Worm (Caenorhabditis elegans) whole organism, L1 larva: Measurements from ENCODE around the gene Y57G11C.22.

Source experiments
- C16A3.4 ChIP-seq: fragments of 150-350 bp; optimal IDR thresholded peaks from 2 replicates; lab custom pipeline; 2014; ENCODE audit warnings: missing biosample characterization, missing genetic modification characterization
- C34B4.2 ChIP-seq: sonication (generic microtip); optimal IDR thresholded peaks from 2 replicates; lab custom pipeline; 2017; ENCODE audit warnings: mild to moderate bottlenecking, missing genetic modification characterization, missing compliant biosample characterization
- Y116A8C.19 ChIP-seq: sonication (generic microtip); optimal IDR thresholded peaks from 2 replicates; lab custom pipeline; 2016; ENCODE audit warnings: missing compliant biosample characterization, missing genetic modification characterization, borderline replicate concordance
- aly-2 ChIP-seq: fragments of 150-350 bp; optimal IDR thresholded peaks from 2 replicates; lab custom pipeline; 2014; ENCODE audit warnings: missing biosample characterization, missing genetic modification characterization
- ama-1 ChIP-seq: fragments of 150-350 bp; optimal IDR thresholded peaks from 2 replicates; lab custom pipeline; 2014
- ceh-63 ChIP-seq: fragments of 200-800 bp; sonication (Bioruptor generic); optimal IDR thresholded peaks from 2 replicates; lab custom pipeline; 2018; ENCODE audit warnings: mild to moderate bottlenecking, missing genetic modification characterization, missing compliant biosample characterization
- ceh-8 ChIP-seq: fragments of 200-800 bp; sonication (Bioruptor generic); optimal IDR thresholded peaks from 2 replicates; lab custom pipeline; 2018; ENCODE audit warnings: mild to moderate bottlenecking, missing genetic modification characterization, moderate library complexity, missing compliant biosample characterization
- ceh-88 ChIP-seq: fragments of 200-800 bp; sonication (Bioruptor generic); IDR thresholded peaks from 2 replicates; pipeline ENCODE4 v1.3.6; 2022; ENCODE audit warnings: missing genetic modification characterization, missing compliant biosample characterization
- dpl-1 ChIP-seq, 3 experiments: fragments of 150-350 bp in 2 of 3; sonication (generic microtip) in 1 of 3; optimal IDR thresholded peaks; 2 replicates each; lab custom pipeline; 2014 to 2017; ENCODE audit warnings: missing biosample characterization in 3 of 3, missing genetic modification characterization in 3 of 3, missing genetic modification reagents in 3 of 3
- dsc-1 ChIP-seq: sonication (generic microtip); optimal IDR thresholded peaks from 2 replicates; lab custom pipeline; 2016; ENCODE audit warnings: mild to moderate bottlenecking, missing genetic modification characterization, missing compliant biosample characterization
- efl-1 ChIP-seq, 4 experiments: fragments of 150-350 bp; optimal IDR thresholded peaks in 3 of 4; peaks in 1 of 4; 1 replicate in 1 of 4; 2 replicates in 3 of 4; lab custom pipeline; 2014; ENCODE audit warnings: missing biosample characterization in 2 of 4, missing genetic modification characterization in 2 of 4, missing genetic modification reagents in 2 of 4
- efl-3 ChIP-seq: fragments of 200-800 bp; sonication (Bioruptor generic); optimal IDR thresholded peaks from 2 replicates; lab custom pipeline; 2018; ENCODE audit warnings: mild to moderate bottlenecking, missing genetic modification characterization, missing compliant biosample characterization
- egl-13 ChIP-seq: sonication (generic microtip); optimal IDR thresholded peaks from 2 replicates; lab custom pipeline; 2016; ENCODE audit warnings: missing genotype, missing genetic modification reagents, missing genetic modification characterization, missing compliant biosample characterization
- egl-27 ChIP-seq, 2 experiments: fragments of 150-350 bp in 1 of 2; sonication (generic microtip); optimal IDR thresholded peaks; 3 replicates each; lab custom pipeline; 2017 to 2018; ENCODE audit warnings: missing biosample characterization in 2 of 2, missing genetic modification characterization in 2 of 2, missing genetic modification reagents in 2 of 2
- elt-2 ChIP-seq: sonication (generic microtip); optimal IDR thresholded peaks from 2 replicates; lab custom pipeline; 2016; ENCODE audit warnings: missing genetic modification characterization, mild to moderate bottlenecking, inconsistent platforms, missing compliant biosample characterization, missing genetic modification reagents
- elt-3 ChIP-seq, 6 experiments: fragments of 150-350 bp in 1 of 6; sonication (generic microtip); optimal IDR thresholded peaks; 2 replicates each; lab custom pipeline; 2017 to 2018; ENCODE audit warnings: missing biosample characterization in 6 of 6, missing genetic modification characterization in 6 of 6, inconsistent platforms in 1 of 6
- ets-5 ChIP-seq: fragments of 200-800 bp; sonication (Bioruptor generic); IDR thresholded peaks from 2 replicates; pipeline ENCODE4 v1.3.6; 2022; ENCODE audit warnings: missing genetic modification characterization, missing compliant biosample characterization
- fkh-4 ChIP-seq: sonication (generic microtip); optimal IDR thresholded peaks from 2 replicates; lab custom pipeline; 2016; ENCODE audit warnings: missing compliant biosample characterization, missing genetic modification characterization, borderline replicate concordance
- fos-1 ChIP-seq: fragments of 150-350 bp; optimal IDR thresholded peaks from 2 replicates; lab custom pipeline; 2014; ENCODE audit warnings: missing biosample characterization, missing genetic modification characterization
- grh-1 ChIP-seq: fragments of 200-800 bp; sonication (Bioruptor generic); IDR thresholded peaks from 2 replicates; pipeline ENCODE4 v1.3.6; 2022; ENCODE audit warnings: missing genetic modification reagents, missing genetic modification characterization, missing compliant biosample characterization
- hpl-2 ChIP-seq: fragments of 150-350 bp; optimal IDR thresholded peaks from 2 replicates; lab custom pipeline; 2014; ENCODE audit warnings: missing biosample characterization, missing genetic modification reagents, missing genetic modification characterization
- irx-1 ChIP-seq: sonication (generic microtip); optimal IDR thresholded peaks from 2 replicates; lab custom pipeline; 2016; ENCODE audit warnings: missing genetic modification characterization, missing compliant biosample characterization
- isw-1 ChIP-seq: fragments of 200-800 bp; sonication (Bioruptor generic); IDR thresholded peaks from 2 replicates; pipeline ENCODE4 v1.3.6; 2022; ENCODE audit warnings: missing genetic modification characterization, missing compliant biosample characterization
- lin-13 ChIP-seq: fragments of 150-350 bp; optimal IDR thresholded peaks from 2 replicates; lab custom pipeline; 2014; ENCODE audit warnings: missing biosample characterization, missing genetic modification reagents, missing genetic modification characterization
- lin-35 ChIP-seq, 2 experiments: fragments of 150-350 bp; optimal IDR thresholded peaks; 2 replicates each; lab custom pipeline; 2014; ENCODE audit warnings: missing biosample characterization in 2 of 2, missing genetic modification characterization in 2 of 2, missing genetic modification reagents in 2 of 2
- lsy-2 ChIP-seq, 2 experiments: fragments of 150-350 bp; optimal IDR thresholded peaks; 2 replicates each; lab custom pipeline; 2014; ENCODE audit warnings: missing biosample characterization in 2 of 2, missing genetic modification characterization in 2 of 2
- mdl-1 ChIP-seq, 2 experiments: fragments of 150-350 bp; optimal IDR thresholded peaks; 2 replicates each; lab custom pipeline; 2014 to 2017; ENCODE audit warnings: missing biosample characterization in 2 of 2, missing genetic modification characterization in 2 of 2, inconsistent platforms in 1 of 2
- mef-2 ChIP-seq: fragments of 150-350 bp; optimal IDR thresholded peaks from 2 replicates; lab custom pipeline; 2014; ENCODE audit warnings: missing biosample characterization, missing genetic modification characterization
- nhr-11 ChIP-seq: fragments of 150-350 bp; optimal IDR thresholded peaks from 2 replicates; lab custom pipeline; 2014; ENCODE audit warnings: missing biosample characterization, missing genetic modification characterization
- nhr-12 ChIP-seq: sonication (generic microtip); optimal IDR thresholded peaks from 2 replicates; lab custom pipeline; 2017; ENCODE audit warnings: missing biosample characterization, missing genetic modification characterization
- nhr-20 ChIP-seq: sonication (generic microtip); optimal IDR thresholded peaks from 2 replicates; lab custom pipeline; 2016; ENCODE audit warnings: mild to moderate bottlenecking, missing genetic modification characterization, missing compliant biosample characterization
- nhr-237 ChIP-seq: fragments of 150-350 bp; optimal IDR thresholded peaks from 2 replicates; lab custom pipeline; 2014; ENCODE audit warnings: missing biosample characterization, missing genetic modification characterization
- nhr-71 ChIP-seq: sonication (generic microtip); optimal IDR thresholded peaks from 2 replicates; lab custom pipeline; 2016; ENCODE audit warnings: mild to moderate bottlenecking, missing genetic modification characterization, moderate library complexity, missing compliant biosample characterization
- nhr-84 ChIP-seq: sonication (generic microtip); optimal IDR thresholded peaks from 2 replicates; lab custom pipeline; 2017; ENCODE audit warnings: missing biosample characterization, missing genetic modification characterization
- nhr-85 ChIP-seq: sonication (generic microtip); peaks from one replicate; lab custom pipeline; 2016; ENCODE audit warnings: missing genetic modification characterization, inconsistent platforms, missing compliant biosample characterization
- nhr-90 ChIP-seq: sonication (generic microtip); optimal IDR thresholded peaks from 2 replicates; lab custom pipeline; 2016; ENCODE audit warnings: mild to moderate bottlenecking, missing genetic modification characterization, missing compliant biosample characterization; ENCODE audit not compliant: poor library complexity
- pag-3 ChIP-seq: sonication (generic microtip); optimal IDR thresholded peaks from 2 replicates; lab custom pipeline; 2017; ENCODE audit warnings: missing genetic modification characterization, mild to moderate bottlenecking, missing compliant biosample characterization, antibody characterized with exemption, borderline replicate concordance; ENCODE audit not compliant: insufficient read depth
- pax-3 ChIP-seq: fragments of 200-800 bp; sonication (Bioruptor generic); optimal IDR thresholded peaks from 2 replicates; lab custom pipeline; 2018; ENCODE audit warnings: mild to moderate bottlenecking, missing genetic modification characterization, moderate library complexity, missing compliant biosample characterization
- pqm-1 ChIP-seq: sonication (generic microtip); optimal IDR thresholded peaks from 3 replicates; lab custom pipeline; 2017; ENCODE audit warnings: missing biosample characterization, missing genetic modification characterization
- snpc-4 ChIP-seq: fragments of 150-350 bp; optimal IDR thresholded peaks from 2 replicates; lab custom pipeline; 2014; ENCODE audit warnings: missing biosample characterization, missing genetic modification characterization
- sox-4 ChIP-seq: sonication (generic microtip); optimal IDR thresholded peaks from 2 replicates; lab custom pipeline; 2016; ENCODE audit warnings: missing genetic modification characterization, missing compliant biosample characterization
- sup-37 ChIP-seq: fragments of 200-800 bp; sonication (Bioruptor generic); optimal IDR thresholded peaks from 2 replicates; lab custom pipeline; 2018; ENCODE audit warnings: mild to moderate bottlenecking, missing genetic modification characterization, missing compliant biosample characterization
- swsn-7 ChIP-seq: sonication (generic microtip); optimal IDR thresholded peaks from 2 replicates; lab custom pipeline; 2016; ENCODE audit warnings: missing genetic modification characterization, missing compliant biosample characterization
- unc-130 ChIP-seq: fragments of 150-350 bp; optimal IDR thresholded peaks from 2 replicates; lab custom pipeline; 2017; ENCODE audit warnings: missing biosample characterization, missing genetic modification characterization, inconsistent platforms
- unc-62 ChIP-seq: fragments of 150-350 bp; optimal IDR thresholded peaks from 2 replicates; lab custom pipeline; 2014; ENCODE audit warnings: missing biosample characterization, missing genetic modification reagents, missing genetic modification characterization
- unc-98 ChIP-seq: fragments of 200-800 bp; sonication (Bioruptor generic); IDR thresholded peaks from 2 replicates; pipeline ENCODE4 v1.3.6; 2022; ENCODE audit warnings: missing genetic modification characterization, missing compliant biosample characterization
- xbp-1 ChIP-seq: sonication (generic microtip); optimal IDR thresholded peaks from 2 replicates; lab custom pipeline; 2016; ENCODE audit warnings: missing genetic modification characterization, missing compliant biosample characterization
- ztf-11 ChIP-seq, 2 experiments: sonication (generic microtip); optimal IDR thresholded peaks; 2 replicates each; lab custom pipeline; 2016 to 2017; ENCODE audit warnings: missing genetic modification characterization in 2 of 2, missing biosample characterization in 1 of 2, missing compliant biosample characterization in 1 of 2
- ztf-4 ChIP-seq: fragments of 150-350 bp; optimal IDR thresholded peaks from 2 replicates; lab custom pipeline; 2014; ENCODE audit warnings: missing biosample characterization, missing genetic modification characterization

The Y57G11C.22 gene

DNA sequence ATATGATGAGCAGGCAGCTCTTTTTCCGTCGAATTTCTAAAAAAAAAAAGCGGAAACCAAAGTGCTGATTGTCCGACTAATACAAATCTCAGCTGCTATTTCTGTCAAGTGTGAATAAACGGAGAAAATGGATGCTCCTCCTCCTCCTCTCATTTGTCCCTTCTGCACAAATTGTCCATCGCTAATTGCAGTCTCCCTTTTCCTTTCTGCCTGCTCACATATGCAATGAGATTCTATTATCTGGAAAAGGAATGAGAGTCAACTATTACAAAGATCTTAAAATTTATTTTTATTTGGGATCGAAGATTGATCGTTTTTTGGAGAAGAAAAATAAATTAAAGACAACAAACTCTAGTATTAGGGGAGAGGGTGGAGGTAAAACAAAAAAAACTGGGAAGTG lies 14.7 kb upstream of the Y57G11C.22 start:
- peak; percentile 45 for TF ChIP-seq nhr-90 (tag; lab: Kevin White, UChicago)
- no peak for TF ChIP-seq pag-3 (tag; lab: Kevin White, UChicago)
- TF ChIP-seq mdl-1 (tag; optimal IDR thresholded peaks at IDR 0.05; lab: Kevin White, UChicago) = no peak
- TF ChIP-seq elt-3 (tag; optimal IDR thresholded peaks at IDR 0.05; lab: Kevin White, UChicago) = peak in 1 of 6 experiments; percentile 2
- no peak for TF ChIP-seq nhr-11 (tag; lab: Kevin White, UChicago)
- no peak for TF ChIP-seq unc-62 (GFP tag; lab: Kevin White, UChicago)
- no peak for TF ChIP-seq sup-37 (GFP tag; lab: Kevin White, UChicago)
- TF ChIP-seq ceh-88 (GFP tag; lab: Robert Waterston, UW) = no peak
- TF ChIP-seq efl-3 = no peak
- TF ChIP-seq dsc-1 (tag; lab: Kevin White, UChicago) = no peak
- TF ChIP-seq nhr-71 (tag; lab: Kevin White, UChicago) = peak; percentile 38
- TF ChIP-seq xbp-1 = no peak
- no peak for TF ChIP-seq unc-130 (tag; lab: Kevin White, UChicago)
- TF ChIP-seq lin-13 (GFP tag; lab: Kevin White, UChicago) = no peak
- TF ChIP-seq pax-3 (tag; lab: Kevin White, UChicago) = no peak
- peak; percentile 18 to 25 for TF ChIP-seq lsy-2 (tag; optimal IDR thresholded peaks at IDR 0.05; lab: Kevin White, UChicago)
- TF ChIP-seq irx-1 (tag; lab: Kevin White, UChicago) = no peak
- TF ChIP-seq grh-1 (GFP tag; lab: Robert Waterston, UW) = no peak; the same call in 1 of the 2 replicates
- TF ChIP-seq pqm-1 = no peak
- no peak for TF ChIP-seq nhr-237
- peak; percentile 13 for TF ChIP-seq nhr-85
- TF ChIP-seq dpl-1 (GFP tag; optimal IDR thresholded peaks at IDR 0.05; lab: Kevin White, UChicago) = no peak
- peak in 1 of 2 experiments; percentile 3 for TF ChIP-seq efl-1 (optimal IDR thresholded peaks at IDR 0.05; lab: Kevin White, UChicago)
- TF ChIP-seq efl-1 (GFP tag; optimal IDR thresholded peaks at IDR 0.05 in 1 of 2; lab: Kevin White, UChicago) = no peak
- no peak for TF ChIP-seq nhr-12 (tag; lab: Kevin White, UChicago)
- TF ChIP-seq egl-13 (tag; lab: Kevin White, UChicago) = no peak
- no peak for TF ChIP-seq Y116A8C.19 (tag; lab: Kevin White, UChicago)
- no peak for TF ChIP-seq C34B4.2 (tag; lab: Kevin White, UChicago)
- no peak for TF ChIP-seq ets-5 (GFP tag; lab: Robert Waterston, UW)
- TF ChIP-seq ztf-4 (tag; lab: Kevin White, UChicago) = peak; percentile 37
- TF ChIP-seq fos-1 (tag; lab: Kevin White, UChicago) = no peak
- TF ChIP-seq unc-98 = no peak
- TF ChIP-seq nhr-20 (tag; lab: Kevin White, UChicago) = no peak
- TF ChIP-seq ama-1 = peak; percentile 38
- TF ChIP-seq ceh-8 (GFP tag; lab: Kevin White, UChicago) = no peak
- no peak for TF ChIP-seq hpl-2 (GFP tag; lab: Kevin White, UChicago)
- peak; percentile 10 for TF ChIP-seq swsn-7 (tag; lab: Kevin White, UChicago)
- no peak for TF ChIP-seq ceh-63 (GFP tag; lab: Kevin White, UChicago)
- TF ChIP-seq mef-2 (tag; lab: Kevin White, UChicago) = no peak
- no peak for TF ChIP-seq nhr-84 (tag; lab: Kevin White, UChicago)
- TF ChIP-seq elt-2 (tag; lab: Kevin White, UChicago) = no peak
- no peak for TF ChIP-seq egl-27 (tag; optimal IDR thresholded peaks at IDR 0.05; lab: Kevin White, UChicago)
- TF ChIP-seq aly-2 (tag; lab: Kevin White, UChicago) = peak; percentile 95

DNA sequence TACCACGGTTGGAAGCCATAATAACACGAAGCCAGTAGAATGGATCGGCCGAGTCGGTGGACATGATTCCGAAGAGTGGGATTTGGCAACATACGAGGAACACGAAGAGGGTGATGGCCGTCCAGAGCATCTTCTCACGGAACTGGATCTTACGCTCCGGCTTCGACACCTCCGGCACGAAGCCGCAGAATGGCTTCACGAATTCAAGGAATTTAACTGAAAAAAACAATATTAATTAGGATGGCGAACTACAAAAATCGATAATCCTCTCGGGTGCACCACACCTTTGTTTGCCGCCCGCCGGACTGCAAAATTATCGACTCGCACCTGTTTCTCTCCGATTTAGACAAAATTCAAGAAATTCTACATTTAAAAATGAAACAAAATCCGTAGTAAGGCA lies 12.8 kb upstream of the Y57G11C.22 start:
- TF ChIP-seq C16A3.4 (tag; lab: Kevin White, UChicago) (no peak), lsy-2 (tag; optimal IDR thresholded peaks at IDR 0.05; lab: Kevin White, UChicago) (no peak), fkh-4 (tag; lab: Kevin White, UChicago) (no peak), ztf-11 (tag; optimal IDR thresholded peaks at IDR 0.05; lab: Kevin White, UChicago) (no peak), snpc-4 (tag; lab: Kevin White, UChicago) (no peak), isw-1 (GFP tag; lab: Robert Waterston, UW) (no peak), nhr-71 (tag; lab: Kevin White, UChicago) (no peak), sox-4 (no peak), lin-35 (GFP tag; optimal IDR thresholded peaks at IDR 0.05; lab: Kevin White, UChicago) (no peak)
